Fruit fly (Drosophila melanogaster) whole organism, wandering third instar larva: Measurements from ENCODE around the gene CG5877.

Experiments used
- CG32264 ChIP-seq: fragments of 200-800 bp; sonication (Bioruptor generic); optimal IDR thresholded peaks from 2 replicates; lab custom pipeline; 2016; ENCODE audit warnings: missing biosample characterization, missing genetic modification characterization
- CG9705 ChIP-seq: fragments of 200-800 bp; sonication (Bioruptor generic); optimal IDR thresholded peaks from 2 replicates; lab custom pipeline; 2018; ENCODE audit warnings: missing biosample characterization, mild to moderate bottlenecking, missing genetic modification characterization
- CrebA ChIP-seq: fragments of 200-800 bp; sonication (Bioruptor generic); optimal IDR thresholded peaks from 2 replicates; lab custom pipeline; 2016; ENCODE audit warnings: missing biosample characterization, mild to moderate bottlenecking, missing genetic modification characterization, borderline replicate concordance
- Dfd ChIP-seq: fragments of >200 bp; optimal IDR thresholded peaks from 2 replicates; lab custom pipeline; 2017; ENCODE audit warnings: missing biosample characterization, missing genetic modification characterization
- Dif ChIP-seq: fragments of 200-275, 200-300 bp; sonication (Bioruptor generic); optimal IDR thresholded peaks from 2 replicates; lab custom pipeline; 2018; ENCODE audit warnings: missing biosample characterization, missing genetic modification characterization; ENCODE audit not compliant: partially characterized antibody
- HLH106 ChIP-seq: fragments of 200-800 bp; optimal IDR thresholded peaks from 3 replicates; lab custom pipeline; 2019; ENCODE audit warnings: missing biosample characterization, mild to moderate bottlenecking, missing genetic modification characterization, moderate library complexity
- Hnf4 ChIP-seq: fragments of 200-800 bp; sonication (Bioruptor generic); optimal IDR thresholded peaks from 2 replicates; lab custom pipeline; 2016; ENCODE audit warnings: missing biosample characterization, mild to moderate bottlenecking, missing genetic modification characterization
- Hr78 ChIP-seq: fragments of >200 bp; optimal IDR thresholded peaks from 2 replicates; lab custom pipeline; 2017; ENCODE audit warnings: missing biosample characterization, missing genetic modification characterization
- Hr83 ChIP-seq: fragments of 200-300 bp; sonication (Bioruptor generic); optimal IDR thresholded peaks from 2 replicates; lab custom pipeline; 2016; ENCODE audit warnings: missing biosample characterization, mild to moderate bottlenecking, missing genetic modification characterization, moderate library complexity; ENCODE audit not compliant: poor library complexity, severe bottlenecking
- Jra ChIP-seq: sonication (Bioruptor generic); optimal IDR thresholded peaks from 2 replicates; lab custom pipeline; 2016; ENCODE audit warnings: missing biosample characterization, missing genetic modification characterization
- Mio ChIP-seq: sonication (Bioruptor generic); optimal IDR thresholded peaks from 2 replicates; lab custom pipeline; 2016; ENCODE audit warnings: missing biosample characterization, missing genetic modification characterization
- N ChIP-seq: fragments of >200 bp; optimal IDR thresholded peaks from 2 replicates; lab custom pipeline; 2018; ENCODE audit warnings: missing biosample characterization, missing external identifiers, missing genetic modification characterization
- Rel ChIP-seq, 2 experiments: fragments of 200-800 bp; sonication (Bioruptor generic) in 1 of 2; optimal IDR thresholded peaks; 2 replicates in 1 of 2; 3 replicates in 1 of 2; lab custom pipeline; 2016 to 2019; ENCODE audit warnings: mild to moderate bottlenecking in 2 of 2, missing biosample characterization in 2 of 2, missing genetic modification characterization in 2 of 2, moderate library complexity in 1 of 2
- Sp1 ChIP-seq: fragments of 200-800 bp; sonication (Bioruptor generic); optimal IDR thresholded peaks from 3 replicates; lab custom pipeline; 2019; ENCODE audit warnings: missing biosample characterization, mild to moderate bottlenecking, missing genetic modification characterization, moderate library complexity
- Vsx2 ChIP-seq: fragments of 200-300, 225-300 bp; sonication (Bioruptor generic); optimal IDR thresholded peaks from 2 replicates; lab custom pipeline; 2018; ENCODE audit warnings: missing biosample characterization, missing genetic modification characterization; ENCODE audit not compliant: partially characterized antibody
- br ChIP-seq: fragments of 200-800 bp; sonication (Bioruptor generic); optimal IDR thresholded peaks from 2 replicates; lab custom pipeline; 2016; ENCODE audit warnings: missing biosample characterization, missing genetic modification characterization
- dmrt93B ChIP-seq: fragments of 200-800 bp; sonication (Bioruptor generic); optimal IDR thresholded peaks from 2 replicates; lab custom pipeline; 2018; ENCODE audit warnings: missing biosample characterization, mild to moderate bottlenecking, missing genetic modification characterization
- dsf ChIP-seq: sonication (Bioruptor generic); optimal IDR thresholded peaks from 2 replicates; lab custom pipeline; 2016; ENCODE audit warnings: missing biosample characterization, missing genetic modification characterization, borderline replicate concordance
- foxo ChIP-seq, 2 experiments: fragments of 200-800 bp; sonication (Bioruptor generic); optimal IDR thresholded peaks; 2 replicates in 1 of 2; 3 replicates in 1 of 2; lab custom pipeline; 2016 to 2017; ENCODE audit warnings: missing biosample characterization in 2 of 2, missing genetic modification characterization in 2 of 2
- h ChIP-seq: fragments of 200-800 bp; sonication (Bioruptor generic); optimal IDR thresholded peaks from 3 replicates; lab custom pipeline; 2016; ENCODE audit warnings: missing biosample characterization, mild to moderate bottlenecking, missing genetic modification characterization
- lola ChIP-seq: fragments of >200 bp; optimal IDR thresholded peaks from 2 replicates; lab custom pipeline; 2017; ENCODE audit warnings: missing biosample characterization, missing genetic modification characterization
- pan ChIP-seq: fragments of >200 bp; optimal IDR thresholded peaks from 2 replicates; lab custom pipeline; 2017
- rgr ChIP-seq: fragments of 200-800 bp; sonication (Bioruptor generic); optimal IDR thresholded peaks from 3 replicates; lab custom pipeline; 2016; ENCODE audit warnings: missing biosample characterization, mild to moderate bottlenecking, missing genetic modification characterization
- sage ChIP-seq: fragments of 200-800 bp; sonication (Bioruptor generic); optimal IDR thresholded peaks from 2 replicates; lab custom pipeline; 2016; ENCODE audit warnings: missing biosample characterization, mild to moderate bottlenecking, missing genetic modification characterization
- sv ChIP-seq: fragments of 200-800 bp; sonication (Bioruptor generic); optimal IDR thresholded peaks from 3 replicates; lab custom pipeline; 2016; ENCODE audit warnings: missing biosample characterization, missing genetic modification characterization
- tai ChIP-seq: sonication (Bioruptor generic); optimal IDR thresholded peaks from 2 replicates; lab custom pipeline; 2016; ENCODE audit warnings: missing biosample characterization, missing genetic modification characterization
- usp ChIP-seq: fragments of >200 bp; optimal IDR thresholded peaks from 2 replicates; lab custom pipeline; 2017; ENCODE audit warnings: missing biosample characterization, missing genetic modification characterization
- woc ChIP-seq: sonication (Bioruptor generic); optimal IDR thresholded peaks from 2 replicates; lab custom pipeline; 2016; ENCODE audit warnings: missing biosample characterization, mild to moderate bottlenecking, missing genetic modification characterization

Gene CG5877

DNA sequence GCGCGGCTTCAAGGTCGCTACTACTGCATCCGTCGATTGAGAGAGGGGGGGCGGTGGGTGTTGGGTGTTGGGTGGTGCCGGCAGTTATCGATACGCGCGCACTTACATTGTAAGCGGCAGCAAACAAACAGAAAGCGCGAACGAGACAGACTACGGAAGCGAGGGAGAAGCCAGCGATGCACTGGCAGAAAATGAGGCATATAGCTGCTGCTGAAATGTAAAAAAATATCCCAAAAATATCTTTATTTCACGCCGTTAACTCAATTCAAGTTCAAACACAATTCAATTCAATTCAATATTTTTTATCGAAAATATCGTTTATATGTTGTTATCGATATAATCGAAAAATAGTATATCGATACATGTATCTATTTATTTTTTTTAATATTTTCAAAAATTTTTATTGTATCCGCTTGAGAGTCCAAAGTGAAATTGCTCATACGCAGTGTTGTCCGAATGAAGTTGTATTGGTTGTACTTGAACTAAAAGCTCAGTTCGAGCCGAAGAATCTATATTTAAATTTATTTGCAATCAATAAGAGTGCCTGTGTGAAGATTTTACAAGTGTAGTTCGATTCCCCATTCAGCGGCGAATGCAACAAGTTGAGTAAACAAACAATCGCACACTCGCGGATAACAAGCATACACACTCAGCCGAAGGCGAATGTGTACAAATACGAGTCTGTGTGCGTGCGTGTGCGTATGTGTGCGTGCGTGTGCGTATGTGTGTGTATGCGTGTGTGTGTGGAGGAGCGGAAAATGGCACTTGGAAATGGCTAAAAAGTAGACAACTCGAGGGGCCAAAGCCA, 19.4 kb downstream of the CG5877 start:
- peak; percentile 98 for TF ChIP-seq Dfd (GFP tag; lab: Kevin White, UChicago)
- no peak for TF ChIP-seq lola
- peak; percentile 20 for TF ChIP-seq HLH106 (tag; lab: Kevin White, UChicago)
- TF ChIP-seq tai (GFP tag; lab: Kevin White, UChicago), result no peak
- peak; percentile 5 for TF ChIP-seq Sp1 (GFP tag; lab: Kevin White, UChicago)
- TF ChIP-seq CrebA (GFP tag; lab: Kevin White, UChicago), result no peak
- peak in 1 of 2 experiments; percentile 17 for TF ChIP-seq foxo (GFP tag; optimal IDR thresholded peaks at IDR 0.05; lab: Kevin White, UChicago)
- peak; percentile 46 for TF ChIP-seq N (GFP tag; lab: Kevin White, UChicago)
- no peak for TF ChIP-seq Jra (GFP tag; lab: Kevin White, UChicago)
- TF ChIP-seq br (GFP tag; lab: Kevin White, UChicago), result no peak
- peak; percentile 73 for TF ChIP-seq pan (lab: Kevin White, UChicago)

DNA sequence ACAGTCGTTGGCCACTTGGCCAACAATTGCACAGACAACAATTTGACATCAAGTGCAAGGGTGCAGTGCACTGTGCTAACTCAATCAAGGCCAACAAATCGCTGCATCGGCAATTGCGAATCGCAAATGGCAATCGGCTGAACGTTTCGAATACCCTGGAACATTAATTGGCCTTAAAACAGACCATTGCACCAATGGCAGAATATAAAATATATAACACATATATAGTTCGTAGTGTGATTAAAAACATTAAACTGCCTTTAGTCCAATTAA, 20.0 kb downstream of the CG5877 start:
- no peak for TF ChIP-seq lola
- no peak for TF ChIP-seq Dfd (GFP tag; lab: Kevin White, UChicago)
- TF ChIP-seq HLH106 (tag; lab: Kevin White, UChicago), result no peak
- no peak for TF ChIP-seq CG32264 (GFP tag; lab: Kevin White, UChicago)
- TF ChIP-seq CrebA (GFP tag; lab: Kevin White, UChicago), result no peak
- TF ChIP-seq h, result no peak
- no peak for TF ChIP-seq Vsx2 (GFP tag; lab: Kevin White, UChicago)
- TF ChIP-seq br (GFP tag; lab: Kevin White, UChicago), result no peak
- TF ChIP-seq usp (GFP tag; lab: Kevin White, UChicago), result no peak
- TF ChIP-seq Mio (GFP tag; lab: Kevin White, UChicago), result no peak
- TF ChIP-seq dsf (GFP tag; lab: Kevin White, UChicago), result no peak
- no peak for TF ChIP-seq sv (GFP tag; lab: Kevin White, UChicago)
- TF ChIP-seq foxo (GFP tag; optimal IDR thresholded peaks at IDR 0.05; lab: Kevin White, UChicago), result no peak
- TF ChIP-seq Hr78 (GFP tag; lab: Kevin White, UChicago), result no peak
- no peak for TF ChIP-seq pan (lab: Kevin White, UChicago)
- no peak for TF ChIP-seq Sp1 (GFP tag; lab: Kevin White, UChicago)
- no peak for TF ChIP-seq sage (GFP tag; lab: Kevin White, UChicago)
- TF ChIP-seq N (GFP tag; lab: Kevin White, UChicago), result no peak

DNA sequence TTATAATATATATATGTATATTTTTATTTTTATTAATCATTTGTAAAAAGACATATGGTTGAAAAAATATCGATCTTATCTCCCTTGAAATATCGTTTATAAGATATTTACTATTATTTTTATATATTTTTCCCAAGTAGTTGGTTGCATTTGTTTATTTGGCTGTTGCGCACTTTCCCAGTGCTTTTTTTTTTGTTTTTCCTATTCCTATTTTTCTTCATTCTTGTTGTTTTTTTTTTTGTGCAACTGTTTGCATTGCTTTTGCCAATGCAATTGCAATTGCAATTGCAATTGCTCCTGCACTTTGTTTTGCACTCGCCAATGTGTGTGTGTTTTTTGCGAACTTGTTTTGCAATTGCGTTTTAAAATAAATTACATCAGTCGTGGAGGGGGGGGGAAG, 20.6 kb downstream of the CG5877 start:
- TF ChIP-seq dsf (GFP tag; lab: Kevin White, UChicago) (no peak), sage (GFP tag; lab: Kevin White, UChicago) (no peak), dmrt93B (GFP tag; lab: Kevin White, UChicago) (no peak), CG9705 (no peak), tai (GFP tag; lab: Kevin White, UChicago) (no peak), Hnf4 (GFP tag; lab: Kevin White, UChicago) (no peak), usp (GFP tag; lab: Kevin White, UChicago) (no peak)
- TF ChIP-seq, all 38 proteins: peak for 0

DNA sequence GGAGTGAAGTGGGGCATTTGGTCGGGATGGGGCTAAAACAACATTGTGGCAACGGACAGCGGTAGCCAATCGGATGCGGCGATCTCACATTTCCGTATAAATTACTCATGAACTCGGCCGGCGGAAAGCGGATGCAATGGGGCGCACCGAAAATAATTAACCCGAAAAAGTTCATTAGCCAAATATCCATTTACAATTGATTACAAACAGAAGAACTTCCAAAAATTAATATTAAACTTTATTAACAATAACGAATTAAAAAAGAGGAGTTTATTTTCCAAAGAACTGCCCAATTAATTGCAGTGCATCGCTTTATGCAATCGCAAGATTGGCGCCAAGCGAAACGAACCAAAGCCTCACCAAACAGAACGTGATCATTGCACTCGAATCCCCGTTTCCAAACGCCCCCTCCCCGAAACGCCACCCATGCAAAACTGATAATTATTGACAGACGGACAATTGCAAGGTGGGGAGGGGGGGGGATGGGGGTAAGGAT, 21.0 kb downstream of the CG5877 start:
- TF ChIP-seq Dfd (GFP tag; lab: Kevin White, UChicago) (peak; percentile 59), HLH106 (tag; lab: Kevin White, UChicago) (no peak), Hnf4 (GFP tag; lab: Kevin White, UChicago) (no peak), Dif (GFP tag; lab: Kevin White, UChicago) (no peak), Mio (GFP tag; lab: Kevin White, UChicago) (no peak)

DNA sequence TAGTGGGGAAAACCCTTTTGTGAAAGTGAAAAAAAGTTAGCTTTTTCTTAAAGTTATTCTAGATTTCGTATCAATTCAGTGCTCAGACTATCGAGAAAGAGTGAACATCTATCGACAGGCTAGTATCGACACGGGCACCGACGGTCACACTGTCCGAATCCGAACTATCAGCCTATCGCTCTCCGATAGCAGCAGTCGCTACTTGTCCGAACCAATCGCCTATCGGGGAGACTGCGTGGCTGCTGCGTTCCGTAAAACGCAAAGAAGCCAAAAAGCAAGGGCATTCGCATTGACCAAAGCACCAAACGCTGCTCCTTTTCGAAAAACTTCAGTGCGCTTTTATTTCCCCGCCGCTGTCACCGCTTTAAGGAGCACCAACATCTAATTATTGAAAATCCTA, 26.5 kb downstream of the CG5877 start, which contains the start of gene Top1:
TSS of gene Top1 (plus strand) at position 190 of the 400 bp plus-strand sequence.
- TF ChIP-seq foxo (GFP tag; optimal IDR thresholded peaks at IDR 0.05; lab: Kevin White, UChicago) (peak in 1 of 2 experiments; percentile 25), br (GFP tag; lab: Kevin White, UChicago) (peak; percentile 7), Hr78 (GFP tag; lab: Kevin White, UChicago) (no peak), Hnf4 (GFP tag; lab: Kevin White, UChicago) (peak; percentile 15), dsf (GFP tag; lab: Kevin White, UChicago) (no peak), Hr83 (GFP tag; lab: Kevin White, UChicago) (peak; percentile 32), h (peak; percentile 31), Sp1 (GFP tag; lab: Kevin White, UChicago) (peak; percentile 16), woc (GFP tag; lab: Kevin White, UChicago) (peak; percentile 51), Rel (GFP tag; optimal IDR thresholded peaks at IDR 0.05; lab: Kevin White, UChicago) (no peak), Rel (tag; optimal IDR thresholded peaks at IDR 0.05; lab: Kevin White, UChicago) (peak; percentile 34), rgr (GFP tag; lab: Kevin White, UChicago) (peak; percentile 49), tai (GFP tag; lab: Kevin White, UChicago) (no peak), HLH106 (tag; lab: Kevin White, UChicago) (peak; percentile 16)
